Fruit fly (Drosophila melanogaster): ENCODE measurements around the gene Ptp61F.

Ptp61F gene

dm6 chr3L:1366879-1367650, 108.0 kb downstream of the Ptp61F start (continued):
- TF ChIP-seq CG10321 (GFP tag; IDR thresholded peaks at IDR 0.05) (no peak), Drgx (GFP tag; IDR thresholded peaks at IDR 0.05) (peak; percentile 45; the same call in 1 of the 2 replicates), CG10462 (GFP tag; optimal IDR thresholded peaks at IDR 0.05) (no peak), luna (GFP tag; optimal IDR thresholded peaks at IDR 0.05) (no peak), al (GFP tag; IDR thresholded peaks at IDR 0.05) (no peak), Dbx (GFP tag; IDR thresholded peaks at IDR 0.05) (no peak), CG11504 (tag; optimal IDR thresholded peaks at IDR 0.05) (no peak), nom (GFP tag; optimal IDR thresholded peaks at IDR 0.05) (peak; percentile 52), CG18619 (GFP tag; optimal IDR thresholded peaks at IDR 0.05) (no peak), CG8388 (GFP tag; optimal IDR thresholded peaks at IDR 0.05) (peak; percentile 82), B-H2 (GFP tag; optimal IDR thresholded peaks at IDR 0.05) (no peak), chinmo (GFP tag; IDR thresholded peaks at IDR 0.05; ENCODE audit: partially characterized antibody) (peak; percentile 76; the same call in 1 of the 4 replicates), Scr (GFP tag; IDR thresholded peaks at IDR 0.05; ENCODE audit: partially characterized antibody) (no peak), disco-r (GFP tag; optimal IDR thresholded peaks at IDR 0.05) (no peak), sug (tag; optimal IDR thresholded peaks at IDR 0.05) (no peak), CG1602 (GFP tag; optimal IDR thresholded peaks at IDR 0.05) (no peak), crol (GFP tag; IDR thresholded peaks at IDR 0.05) (peak; percentile 76), crc (GFP tag; optimal IDR thresholded peaks at IDR 0.05) (no peak), Doc2 (GFP tag; IDR thresholded peaks at IDR 0.05) (no peak), schlank (tag; optimal IDR thresholded peaks at IDR 0.05) (no peak), pnt (GFP tag; optimal IDR thresholded peaks at IDR 0.05) (no peak), NC2α (GFP tag; optimal IDR thresholded peaks at IDR 0.05) (no peak), slp2 (GFP tag; optimal IDR thresholded peaks at IDR 0.05) (no peak), HLHmδ (GFP tag; optimal IDR thresholded peaks at IDR 0.05) (peak; percentile 56), tio (GFP tag; optimal IDR thresholded peaks at IDR 0.05) (no peak), phol (tag; optimal IDR thresholded peaks at IDR 0.05) (no peak), btn (GFP tag; optimal IDR thresholded peaks at IDR 0.05) (no peak), CG4360 (GFP tag; IDR thresholded peaks at IDR 0.05) (peak; percentile 78), ERR (GFP tag; optimal IDR thresholded peaks at IDR 0.05) (no peak), C15 (GFP tag; IDR thresholded peaks at IDR 0.05) (no peak), vfl (GFP tag; optimal IDR thresholded peaks at IDR 0.05) (no peak), psq (GFP tag; optimal IDR thresholded peaks at IDR 0.05) (no peak), trh (GFP tag; optimal IDR thresholded peaks at IDR 0.05) (no peak), CG6689 (GFP tag; IDR thresholded peaks at IDR 0.05) (no peak), usp (GFP tag; optimal IDR thresholded peaks at IDR 0.05) (no peak), Neu2 (GFP tag; optimal IDR thresholded peaks at IDR 0.05; ENCODE audit: borderline replicate concordance) (no peak), Mes4 (GFP tag; optimal IDR thresholded peaks at IDR 0.05) (no peak), kni (GFP tag; optimal IDR thresholded peaks at IDR 0.05) (peak; percentile 34), CG7928 (GFP tag; optimal IDR thresholded peaks at IDR 0.05) (no peak), corto (GFP tag; optimal IDR thresholded peaks at IDR 0.05) (no peak), Jarid2 (GFP tag; optimal IDR thresholded peaks at IDR 0.05) (peak; percentile 26), pum (GFP tag; optimal IDR thresholded peaks at IDR 0.05) (no peak), GATAe (GFP tag; conservative IDR thresholded peaks at IDR 0.05) (no peak), CG11398 (GFP tag; optimal IDR thresholded peaks at IDR 0.05) (no peak), CG42726 (GFP tag; IDR thresholded peaks at IDR 0.05; ENCODE audit: partially characterized antibody) (no peak), sisA (GFP tag; IDR thresholded peaks at IDR 0.05) (no peak), HmgZ (tag; optimal IDR thresholded peaks at IDR 0.05) (no peak), CG10267 (tag; optimal IDR thresholded peaks at IDR 0.05) (no peak), tap (tag; optimal IDR thresholded peaks at IDR 0.05) (no peak), CG16863 (GFP tag; optimal IDR thresholded peaks at IDR 0.05) (no peak), gsb (GFP tag; IDR thresholded peaks at IDR 0.05) (no peak)

Data from whole organism, embryonic.